Worm (Caenorhabditis elegans): ENCODE results near the gene C15H9.4.

DNA sequence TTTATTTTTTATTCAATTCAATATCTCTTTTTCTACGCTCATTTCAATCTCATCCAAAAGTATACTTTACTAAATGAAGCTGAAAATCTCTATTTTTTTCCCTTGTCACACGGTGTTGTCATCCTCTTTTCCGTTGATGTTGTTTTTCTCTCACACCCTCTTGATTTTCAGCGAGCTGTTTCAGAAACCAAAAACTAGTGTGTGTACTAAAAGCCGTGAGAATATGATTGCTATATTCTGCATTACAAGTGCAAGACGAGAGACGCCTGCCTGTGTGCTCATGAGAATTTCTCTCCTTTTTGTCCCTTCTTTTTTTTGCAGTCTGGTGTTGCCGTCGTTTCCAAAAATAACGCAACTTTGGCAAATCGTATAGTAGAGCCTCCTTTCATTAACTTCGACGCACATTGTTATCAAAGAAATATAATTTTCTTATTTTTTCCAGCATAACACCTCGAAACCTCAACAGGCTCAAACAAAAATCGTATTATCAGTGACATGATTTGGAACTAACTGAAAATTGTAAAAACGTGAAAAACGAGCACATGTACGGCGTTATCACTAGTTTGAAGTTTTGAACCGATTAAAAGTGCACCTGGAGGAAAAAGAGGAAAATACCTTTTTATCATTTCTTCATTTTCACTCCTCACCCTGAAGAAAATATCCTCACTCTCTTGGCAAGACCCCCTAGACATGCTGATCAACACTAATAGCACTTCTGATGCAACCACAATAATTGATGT lies 20.8 kb downstream of the C15H9.4 start, which contains the start of gene C15H9.2:
- TF ChIP-seq ceh-82 (tag; optimal IDR thresholded peaks at IDR 0.05) (no peak), nhr-11 (tag; optimal IDR thresholded peaks at IDR 0.05) (no peak), nhr-28 (tag; optimal IDR thresholded peaks at IDR 0.05) (no peak)
